Worm (Caenorhabditis elegans): Measurements from ENCODE around the gene B0280.11.

Gene B0280.11

DNA sequence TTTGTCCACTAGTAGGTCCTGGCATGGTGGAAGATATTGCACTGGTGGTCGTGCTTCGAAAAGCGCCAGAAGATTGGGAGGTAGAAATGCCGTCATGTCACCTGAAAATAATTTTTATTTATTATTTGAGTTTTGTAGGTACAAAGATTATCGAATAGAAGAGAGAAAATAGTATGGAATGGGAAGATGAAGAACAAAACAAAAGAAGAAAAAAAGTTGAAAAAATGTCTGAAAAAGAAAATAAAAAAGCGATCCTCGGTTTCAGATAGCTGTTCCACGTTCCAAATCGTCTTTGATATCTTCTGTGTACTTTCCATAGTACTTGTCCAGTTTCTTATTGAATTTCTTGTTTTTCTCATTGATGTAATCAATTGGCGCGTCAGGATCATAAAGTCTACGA, 23.0 kb upstream of the B0280.11 start, which contains the start of gene rnp-7:
TSS of gene rnp-7 (minus strand) at position 101 of the 400 bp plus-strand sequence.
- TF ChIP-seq unc-55 (GFP tag; optimal IDR thresholded peaks at IDR 0.05) (no peak), odd-2 (tag; optimal IDR thresholded peaks at IDR 0.05) (no peak), pros-1 (tag; optimal IDR thresholded peaks at IDR 0.05) (no peak), ceh-34 (tag; optimal IDR thresholded peaks at IDR 0.05) (no peak), zip-5 (tag; optimal IDR thresholded peaks at IDR 0.05) (no peak), pha-4 (tag; optimal IDR thresholded peaks at IDR 0.05) (no peak), unc-3 (GFP tag; conservative IDR thresholded peaks at IDR 0.05) (no peak), unc-3 (tag; optimal IDR thresholded peaks at IDR 0.05) (no peak), tbx-2 (tag; optimal IDR thresholded peaks at IDR 0.05) (no peak), eyg-1 (tag; optimal IDR thresholded peaks at IDR 0.05) (no peak), pha-2 (tag; optimal IDR thresholded peaks at IDR 0.05) (no peak), ceh-18 (tag; optimal IDR thresholded peaks at IDR 0.05) (no peak)

DNA sequence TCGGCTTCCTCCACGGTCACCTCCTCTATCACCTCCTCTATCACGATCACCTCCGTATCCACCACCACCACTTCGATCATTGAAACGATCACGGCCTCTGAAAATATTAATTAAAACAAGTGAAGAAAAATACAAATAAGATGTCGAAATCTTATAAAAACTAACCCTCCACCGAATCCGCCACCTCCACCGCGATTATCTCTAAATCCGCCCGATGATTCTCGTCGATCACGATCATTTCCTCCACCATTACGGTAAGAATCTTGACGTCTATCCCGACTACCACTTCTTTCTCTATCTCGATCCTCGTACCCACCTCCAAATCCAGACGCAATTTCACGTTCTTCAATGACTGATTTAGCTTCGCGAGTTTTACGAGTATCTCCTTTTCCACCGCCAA, 21.2 kb upstream of the B0280.11 start:
- TF ChIP-seq sox-4 (tag; optimal IDR thresholded peaks at IDR 0.05) = no peak

DNA sequence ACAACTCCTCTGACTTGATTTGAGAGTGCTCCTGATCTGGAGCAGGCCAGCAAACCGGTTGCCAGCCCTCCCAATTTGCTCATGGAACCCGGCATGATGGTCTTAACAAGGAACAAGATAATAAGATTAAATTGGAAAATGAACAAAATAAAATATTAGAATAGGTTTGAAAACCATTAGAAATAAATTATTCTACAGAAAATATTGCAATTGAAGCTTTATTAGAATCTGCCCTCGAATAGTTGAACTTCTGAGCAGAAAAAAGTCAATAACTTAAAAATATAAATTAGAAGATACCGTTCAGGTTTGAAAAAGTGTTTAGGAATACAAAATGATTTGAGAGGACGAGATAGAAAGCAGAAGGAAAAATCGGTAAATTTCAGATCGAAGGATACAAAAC, 20.6 kb upstream of the B0280.11 start, which contains the start of gene nuo-4:
TSS of gene nuo-4 (minus strand) at position 101 of the 400 bp plus-strand sequence.
- TF ChIP-seq sdc-2 (tag; optimal IDR thresholded peaks at IDR 0.05) = no peak
- no peak for TF ChIP-seq nfya-1 (tag; optimal IDR thresholded peaks at IDR 0.05)
- no peak for TF ChIP-seq ceh-14 (tag; optimal IDR thresholded peaks at IDR 0.05)
- TF ChIP-seq hlh-15 (tag; optimal IDR thresholded peaks at IDR 0.05) = no peak
- no peak for TF ChIP-seq eyg-1 (tag; optimal IDR thresholded peaks at IDR 0.05)
- no peak for TF ChIP-seq ceh-2 (tag; optimal IDR thresholded peaks at IDR 0.05)
- no peak for TF ChIP-seq ets-4 (tag; optimal IDR thresholded peaks at IDR 0.05)

DNA sequence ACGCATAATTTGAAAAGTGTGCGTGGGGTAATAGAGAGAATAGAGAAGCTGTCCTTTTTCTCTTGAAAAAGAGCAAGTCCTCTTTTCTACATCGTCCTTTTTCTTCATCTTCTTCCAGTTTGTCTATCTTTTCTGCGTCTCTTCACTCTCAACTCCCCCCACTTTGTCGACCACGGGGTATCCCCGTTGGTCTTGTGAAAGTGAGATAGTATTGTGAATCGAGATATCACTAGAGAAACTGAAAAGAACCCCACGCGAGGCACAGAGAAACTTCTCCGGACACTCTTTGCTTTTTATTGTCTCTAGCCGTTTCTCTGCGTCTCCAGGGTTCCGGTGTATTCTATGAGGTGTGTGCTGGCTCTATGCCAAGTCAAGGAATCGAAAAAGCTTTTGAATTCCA, 17.6 kb upstream of the B0280.11 start:
- TF ChIP-seq nfya-1 (tag; optimal IDR thresholded peaks at IDR 0.05) (peak; percentile 93), unc-55 (GFP tag; optimal IDR thresholded peaks at IDR 0.05) (peak; percentile 82), pros-1 (tag; optimal IDR thresholded peaks at IDR 0.05) (peak; percentile 84), K09A11.1 (tag; optimal IDR thresholded peaks at IDR 0.05; ENCODE audit: insufficient read depth) (peak; percentile 65), hlh-8 (tag; optimal IDR thresholded peaks at IDR 0.05) (peak; percentile 57), eyg-1 (tag; optimal IDR thresholded peaks at IDR 0.05) (no peak), K02D7.2 (tag; optimal IDR thresholded peaks at IDR 0.05) (no peak), che-1 (tag; optimal IDR thresholded peaks at IDR 0.05) (no peak), unc-86 (tag; optimal IDR thresholded peaks at IDR 0.05) (peak; percentile 32), ttx-3 (tag; optimal IDR thresholded peaks at IDR 0.05) (no peak), ceh-2 (tag; optimal IDR thresholded peaks at IDR 0.05) (peak; percentile 30), fkh-10 (GFP tag; optimal IDR thresholded peaks at IDR 0.05) (peak; percentile 48), ceh-45 (GFP tag; IDR thresholded peaks at IDR 0.05) (no peak), sdc-2 (tag; optimal IDR thresholded peaks at IDR 0.05) (peak; percentile 50), nhr-11 (tag; optimal IDR thresholded peaks at IDR 0.05) (no peak), dmd-4 (tag; optimal IDR thresholded peaks at IDR 0.05; ENCODE audit: borderline replicate concordance) (peak; percentile 35), ets-4 (tag; optimal IDR thresholded peaks at IDR 0.05) (peak; percentile 68), ahr-1 (tag; optimal IDR thresholded peaks at IDR 0.05) (no peak), ceh-14 (tag; optimal IDR thresholded peaks at IDR 0.05) (peak; percentile 53), ceh-30 (tag; optimal IDR thresholded peaks at IDR 0.05) (no peak), tbx-7 (tag; optimal IDR thresholded peaks at IDR 0.05) (no peak), ceh-19 (GFP tag; optimal IDR thresholded peaks at IDR 0.05) (no peak), hlh-15 (tag; optimal IDR thresholded peaks at IDR 0.05) (no peak), Y22D7AL.16 (tag; optimal IDR thresholded peaks at IDR 0.05) (no peak), odd-2 (tag; optimal IDR thresholded peaks at IDR 0.05) (no peak), fax-1 (tag; optimal IDR thresholded peaks at IDR 0.05) (peak; percentile 3), C38D4.7 (GFP tag; optimal IDR thresholded peaks at IDR 0.05) (no peak), ztf-16 (tag; optimal IDR thresholded peaks at IDR 0.05) (no peak), pha-2 (tag; optimal IDR thresholded peaks at IDR 0.05) (no peak), ceh-31 (tag; optimal IDR thresholded peaks at IDR 0.05) (peak; percentile 83), sox-4 (tag; optimal IDR thresholded peaks at IDR 0.05) (no peak), unc-42 (tag; optimal IDR thresholded peaks at IDR 0.05) (peak; percentile 65), elt-2 (tag; optimal IDR thresholded peaks at IDR 0.05) (no peak), pag-3 (tag; optimal IDR thresholded peaks at IDR 0.05; ENCODE audit: borderline replicate concordance) (no peak), ceh-18 (tag; optimal IDR thresholded peaks at IDR 0.05) (peak; percentile 90), hlh-13 (GFP tag; optimal IDR thresholded peaks at IDR 0.05) (no peak), pqm-1 (tag; optimal IDR thresholded peaks at IDR 0.05) (peak; percentile 71), madf-2 (tag; optimal IDR thresholded peaks at IDR 0.05) (no peak), sox-2 (GFP tag; IDR thresholded peaks at IDR 0.05) (no peak; the same call in 1 of the 2 replicates)

All from whole organism, late embryonic.